Fruit fly (Drosophila melanogaster): Measurements from ENCODE around the gene CG14441.

Gene CG14441

DNA sequence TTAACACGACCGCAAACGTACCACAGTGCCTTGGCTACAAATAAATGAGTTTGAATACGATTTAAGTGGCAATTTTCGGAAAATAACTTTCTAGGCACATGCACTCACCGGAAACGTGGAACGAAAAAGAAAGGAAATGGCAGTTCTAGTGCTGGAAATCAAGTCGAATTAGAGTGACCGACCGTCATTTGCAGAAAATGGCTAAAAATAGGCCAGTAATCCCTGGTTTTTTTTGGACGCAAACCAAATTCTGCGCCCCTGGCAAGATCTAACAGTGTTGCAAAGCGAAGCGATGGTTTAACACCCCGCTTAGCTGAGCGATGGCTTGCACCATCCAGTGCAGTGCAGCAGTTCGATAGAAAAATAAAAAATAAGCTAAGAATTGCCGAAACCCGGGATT is 44.8 kb downstream of the CG14441 start, which contains the start of gene RpL17 (continued):
- TF ChIP-seq ato (GFP tag; IDR thresholded peaks at IDR 0.05; ENCODE audit: partially characterized antibody): no peak
- no peak for TF ChIP-seq tna (GFP tag; IDR thresholded peaks at IDR 0.05; ENCODE audit: partially characterized antibody)
- TF ChIP-seq aop (GFP tag; IDR thresholded peaks at IDR 0.05): no peak
- TF ChIP-seq Bteb2 (GFP tag; optimal IDR thresholded peaks at IDR 0.05): peak; percentile 76
- no peak for TF ChIP-seq CG8765 (GFP tag; IDR thresholded peaks at IDR 0.05)
- no peak for TF ChIP-seq cad (GFP tag; optimal IDR thresholded peaks at IDR 0.05)
- no peak for TF ChIP-seq corto (GFP tag; optimal IDR thresholded peaks at IDR 0.05)
- TF ChIP-seq Lhr (GFP tag; optimal IDR thresholded peaks at IDR 0.05): peak; percentile 93
- TF ChIP-seq cwo (GFP tag; optimal IDR thresholded peaks at IDR 0.05): peak; percentile 58
- peak; percentile 70 for TF ChIP-seq Dip3 (GFP tag; optimal IDR thresholded peaks at IDR 0.05)
- TF ChIP-seq dpn (GFP tag; optimal IDR thresholded peaks at IDR 0.05): peak; percentile 73 to 92
- peak; percentile 80 for TF ChIP-seq H15 (GFP tag; IDR thresholded peaks at IDR 0.05)
- TF ChIP-seq Ssrp (tag; optimal IDR thresholded peaks at IDR 0.05): peak; percentile 44
- no peak for TF ChIP-seq Dip2 (GFP tag; IDR thresholded peaks at IDR 0.05)
- TF ChIP-seq lola (GFP tag; optimal IDR thresholded peaks at IDR 0.05): peak in 1 of 3 experiments; percentile 40
- TF ChIP-seq wdn (GFP tag; IDR thresholded peaks at IDR 0.05): peak; percentile 53; the same call in 1 of the 2 replicates
- TF ChIP-seq Rfx (GFP tag; IDR thresholded peaks at IDR 0.05): peak; percentile 95
- TF ChIP-seq CG13894 (tag; optimal IDR thresholded peaks at IDR 0.05): peak; percentile 69
- peak; percentile 41; the same call in 1 of the 2 replicates for TF ChIP-seq Adf1 (GFP tag; IDR thresholded peaks at IDR 0.05)
- peak; percentile 82 for TF ChIP-seq en (GFP tag; optimal IDR thresholded peaks at IDR 0.05)
- TF ChIP-seq MTF-1 (GFP tag; optimal IDR thresholded peaks at IDR 0.05; ENCODE audit: borderline replicate concordance): peak; percentile 86
- peak; percentile 90 for TF ChIP-seq otp (GFP tag; IDR thresholded peaks at IDR 0.05)
- peak; percentile 13 for TF ChIP-seq CG5245 (GFP tag; optimal IDR thresholded peaks at IDR 0.05)
- peak; percentile 80 for TF ChIP-seq Antp (GFP tag; optimal IDR thresholded peaks at IDR 0.05)
- TF ChIP-seq CG17328 (GFP tag; IDR thresholded peaks at IDR 0.05): peak; percentile 89
- peak; percentile 77 for TF ChIP-seq CG7839 (tag; optimal IDR thresholded peaks at IDR 0.05)
- peak; percentile 51; the same call in 1 of the 2 replicates for TF ChIP-seq CG4730 (GFP tag; IDR thresholded peaks at IDR 0.05)
- TF ChIP-seq slp2 (GFP tag; optimal IDR thresholded peaks at IDR 0.05): peak; percentile 75
- peak; percentile 87 for TF ChIP-seq stc (GFP tag; IDR thresholded peaks at IDR 0.05)
- TF ChIP-seq prd (optimal IDR thresholded peaks at IDR 0.05): no peak
- peak; percentile 65 for TF ChIP-seq prd (GFP tag; IDR thresholded peaks at IDR 0.05)
- TF ChIP-seq ewg (GFP tag; optimal IDR thresholded peaks at IDR 0.05): peak; percentile 76
- TF ChIP-seq az2 (GFP tag; optimal IDR thresholded peaks at IDR 0.05): peak; percentile 63
- TF ChIP-seq CG1602 (GFP tag; optimal IDR thresholded peaks at IDR 0.05): peak; percentile 65
- peak; percentile 57 for TF ChIP-seq Max (GFP tag; optimal IDR thresholded peaks at IDR 0.05)
- TF ChIP-seq Atf-2 (GFP tag; optimal IDR thresholded peaks at IDR 0.05): peak; percentile 65
- TF ChIP-seq CG14710 (tag; optimal IDR thresholded peaks at IDR 0.05): peak; percentile 76
- peak; percentile 81 for TF ChIP-seq CG9817 (tag; optimal IDR thresholded peaks at IDR 0.05)
- TF ChIP-seq nau (GFP tag; optimal IDR thresholded peaks at IDR 0.05): peak; percentile 85
- TF ChIP-seq CG17612 (GFP tag; IDR thresholded peaks at IDR 0.05): no peak
- peak; percentile 49 for TF ChIP-seq ems (GFP tag; optimal IDR thresholded peaks at IDR 0.05)
- peak; percentile 78 for TF ChIP-seq luna (GFP tag; optimal IDR thresholded peaks at IDR 0.05)
- peak; percentile 77 for TF ChIP-seq CG2202 (tag; optimal IDR thresholded peaks at IDR 0.05)
- TF ChIP-seq D19B (GFP tag; optimal IDR thresholded peaks at IDR 0.05): peak; percentile 39
- TF ChIP-seq CG7556 (GFP tag; optimal IDR thresholded peaks at IDR 0.05): peak; percentile 65
- peak; percentile 66 for TF ChIP-seq croc (GFP tag; conservative IDR thresholded peaks at IDR 0.05)
- peak; percentile 77 for TF ChIP-seq Asciz (GFP tag; optimal IDR thresholded peaks at IDR 0.05)
- TF ChIP-seq fd64A (GFP tag; optimal IDR thresholded peaks at IDR 0.05): peak; percentile 81
- TF ChIP-seq dati (GFP tag; IDR thresholded peaks at IDR 0.05): peak; percentile 79
- peak; percentile 77 for TF ChIP-seq CG1233 (GFP tag; optimal IDR thresholded peaks at IDR 0.05)
- peak; percentile 77 for TF ChIP-seq maf-S (GFP tag; optimal IDR thresholded peaks at IDR 0.05)

Measured in whole organism, embryonic.